Worm (Caenorhabditis elegans) whole organism, early embryonic: ENCODE data around the gene ugt-12.

Source experiments
- B0310.2 ChIP-seq: sonication (generic microtip); optimal IDR thresholded peaks from 2 replicates; lab custom pipeline; 2016; ENCODE audit warnings: mild to moderate bottlenecking, missing genetic modification characterization, missing compliant biosample characterization
- aly-1 ChIP-seq: sonication (generic microtip); optimal IDR thresholded peaks from 2 replicates; lab custom pipeline; 2016; ENCODE audit warnings: missing genetic modification characterization, missing compliant biosample characterization
- ama-1 ChIP-seq: fragments of 150-350 bp; optimal IDR thresholded peaks from 2 replicates; lab custom pipeline; 2014
- ets-7 ChIP-seq: sonication (generic microtip); optimal IDR thresholded peaks from 2 replicates; lab custom pipeline; 2016; ENCODE audit warnings: missing genotype, missing genetic modification characterization, missing compliant biosample characterization
- flt-1 ChIP-seq: fragments of 200-800 bp; sonication (Bioruptor generic); IDR thresholded peaks from 2 replicates; pipeline ENCODE4 v1.3.6; 2022; ENCODE audit warnings: missing genetic modification characterization, missing compliant biosample characterization
- hmbx-1 ChIP-seq: sonication (generic microtip); optimal IDR thresholded peaks from 2 replicates; lab custom pipeline; 2016; ENCODE audit warnings: mild to moderate bottlenecking, missing genetic modification characterization, missing compliant biosample characterization
- hmg-4 ChIP-seq: fragments of 200-800 bp; sonication (Bioruptor generic); optimal IDR thresholded peaks from 2 replicates; lab custom pipeline; 2018; ENCODE audit warnings: mild to moderate bottlenecking, missing genetic modification characterization, missing compliant biosample characterization
- pes-1 ChIP-seq: fragments of 200-800 bp; sonication (Bioruptor generic); IDR thresholded peaks from 2 replicates; pipeline ENCODE4 v1.3.6; 2022; ENCODE audit warnings: missing genetic modification reagents, missing genetic modification characterization, missing compliant biosample characterization
- scrt-1 ChIP-seq: fragments of 200-800 bp; sonication (Bioruptor generic); IDR thresholded peaks from 2 replicates; pipeline ENCODE4 v1.3.6; 2022; ENCODE audit warnings: missing genetic modification characterization, missing compliant biosample characterization
- sea-1 ChIP-seq: fragments of 200-800 bp; sonication (Bioruptor generic); conservative IDR thresholded peaks from 2 replicates; pipeline ENCODE4 v1.3.6; 2022; ENCODE audit warnings: missing genetic modification characterization, missing compliant biosample characterization
- tbx-11 ChIP-seq: fragments of 200-800 bp; sonication (Bioruptor generic); IDR thresholded peaks from 2 replicates; pipeline ENCODE4 v1.3.6; 2022; ENCODE audit warnings: missing genetic modification characterization, missing compliant biosample characterization
- tbx-37 ChIP-seq: fragments of 200-800 bp; sonication (Bioruptor generic); conservative IDR thresholded peaks from 2 replicates; pipeline ENCODE4 v1.3.6; 2022; ENCODE audit warnings: missing genetic modification reagents, missing genetic modification characterization, missing compliant biosample characterization
- tra-4 ChIP-seq: sonication (generic microtip); optimal IDR thresholded peaks from 2 replicates; lab custom pipeline; 2017; ENCODE audit warnings: missing genetic modification characterization, missing compliant biosample characterization

ce11 chrV:4935096-4935495, 45.7 kb upstream of the ugt-12 start:
- TF ChIP-seq sea-1 (GFP tag; lab: Robert Waterston, UW) (no peak), ets-7 (tag; lab: Kevin White, UChicago) (no peak), ama-1 (lab: Kevin White, UChicago) (no peak), tbx-11 (no peak), hmg-4 (GFP tag; lab: Kevin White, UChicago) (no peak), flt-1 (GFP tag; lab: Robert Waterston, UW) (no peak), scrt-1 (GFP tag; lab: Robert Waterston, UW) (no peak), pes-1 (no peak), tbx-37 (GFP tag; lab: Robert Waterston, UW) (no peak), aly-1 (tag; lab: Kevin White, UChicago) (no peak), hmbx-1 (no peak), tra-4 (tag; lab: Kevin White, UChicago) (no peak), B0310.2 (tag; lab: Kevin White, UChicago) (no peak)
